Worm (Caenorhabditis elegans): ENCODE results near the gene fkh-6.

DNA sequence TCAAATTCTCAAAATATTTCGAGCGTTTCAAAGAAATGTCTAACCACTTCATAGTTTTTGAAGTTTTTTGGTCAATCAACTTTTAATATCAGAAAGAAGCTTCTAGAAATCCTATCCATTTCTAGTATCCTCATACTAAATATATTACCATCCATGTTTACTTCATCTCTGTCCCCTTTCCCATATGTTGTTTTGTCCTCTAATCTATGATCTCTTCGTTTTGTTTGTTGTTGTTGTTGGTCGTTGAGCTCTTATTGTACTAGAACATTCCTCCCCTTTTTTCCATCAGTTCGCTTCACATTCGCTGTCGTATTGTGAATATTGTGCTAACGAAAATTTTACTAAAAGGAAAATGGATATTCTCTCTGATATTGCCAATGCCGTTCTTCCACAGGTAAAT, 34.1 kb upstream of the fkh-6 start, which contains the start of gene sod-5:
- TF ChIP-seq ets-7 (tag; optimal IDR thresholded peaks at IDR 0.05): no peak
- no peak for TF ChIP-seq scrt-1 (GFP tag; IDR thresholded peaks at IDR 0.05)
- TF ChIP-seq ama-1 (optimal IDR thresholded peaks at IDR 0.05): no peak

Data from whole organism, early embryonic.